Worm (Caenorhabditis elegans) whole organism, L4 larva: Measurements from ENCODE around the gene F14H12.7.

Source experiments
- D1046.2 ChIP-seq: fragments of 200-800 bp; sonication (Bioruptor generic); IDR thresholded peaks from 2 replicates; pipeline ENCODE4 v1.3.6; 2022; ENCODE audit warnings: missing genetic modification characterization, missing compliant biosample characterization
- F37D6.2 ChIP-seq: sonication (generic microtip); optimal IDR thresholded peaks from 2 replicates; lab custom pipeline; 2016; ENCODE audit warnings: mild to moderate bottlenecking, missing genetic modification characterization, missing compliant biosample characterization
- R02D3.7 ChIP-seq: fragments of 150-350 bp; sonication (generic microtip); optimal IDR thresholded peaks from 3 replicates; lab custom pipeline; 2014; ENCODE audit warnings: missing biosample characterization, missing genetic modification characterization
- Y5F2A.4 ChIP-seq: fragments of 200-800 bp; sonication (Bioruptor generic); optimal IDR thresholded peaks from 2 replicates; lab custom pipeline; 2018; ENCODE audit warnings: mild to moderate bottlenecking, missing genetic modification characterization, missing compliant biosample characterization
- ZK337.2 ChIP-seq: fragments of 200-800 bp; sonication (Bioruptor generic); IDR thresholded peaks from 2 replicates; pipeline ENCODE4 v1.3.6; 2022; ENCODE audit warnings: missing genetic modification reagents, missing genetic modification characterization, missing compliant biosample characterization
- aha-1 ChIP-seq: fragments of 150-350 bp; peaks from one replicate; lab custom pipeline; 2014; ENCODE audit warnings: missing biosample characterization, missing genetic modification characterization
- attf-4 ChIP-seq: sonication (generic microtip); optimal IDR thresholded peaks from 3 replicates; lab custom pipeline; 2017; ENCODE audit warnings: missing biosample characterization, missing genetic modification characterization
- ceh-28 ChIP-seq: fragments of 150-350 bp; optimal IDR thresholded peaks from 2 replicates; lab custom pipeline; 2014; ENCODE audit warnings: missing biosample characterization, missing genetic modification reagents, missing genetic modification characterization
- ceh-62 ChIP-seq: sonication (generic microtip); optimal IDR thresholded peaks from 2 replicates; lab custom pipeline; 2017; ENCODE audit warnings: missing biosample characterization, missing genetic modification characterization
- ceh-82 ChIP-seq: sonication (generic microtip); optimal IDR thresholded peaks from 2 replicates; lab custom pipeline; 2017; ENCODE audit warnings: missing biosample characterization, missing genetic modification characterization
- ctbp-1 ChIP-seq: fragments of 200-800 bp; sonication (Bioruptor generic); IDR thresholded peaks from 2 replicates; pipeline ENCODE4 v1.3.6; 2022; ENCODE audit warnings: missing genetic modification reagents, missing genetic modification characterization, missing compliant biosample characterization
- daf-16 ChIP-seq, 3 experiments: sonication (generic microtip); optimal IDR thresholded peaks; 2 replicates each; lab custom pipeline; 2016 to 2017; ENCODE audit warnings: missing genetic modification characterization in 3 of 3, missing genetic modification reagents in 3 of 3, mild to moderate bottlenecking in 2 of 3, missing compliant biosample characterization in 2 of 3, missing biosample characterization in 1 of 3, moderate library complexity in 1 of 3
- daf-19 ChIP-seq: fragments of 200-800 bp; sonication (Bioruptor generic); conservative IDR thresholded peaks from 2 replicates; pipeline ENCODE4 v1.3.6; 2022; ENCODE audit warnings: missing genetic modification characterization, missing compliant biosample characterization
- daf-8 ChIP-seq: fragments of 200-800 bp; sonication (Bioruptor generic); IDR thresholded peaks from 2 replicates; pipeline ENCODE4 v1.3.6; 2022; ENCODE audit warnings: missing genetic modification characterization, missing compliant biosample characterization
- dmd-6 ChIP-seq: fragments of 200-800 bp; sonication (Bioruptor generic); IDR thresholded peaks from 2 replicates; pipeline ENCODE4 v1.3.6; 2022; ENCODE audit warnings: missing genetic modification reagents, missing genetic modification characterization, missing compliant biosample characterization
- dmd-8 ChIP-seq: fragments of 200-800 bp; sonication (Bioruptor generic); IDR thresholded peaks from 2 replicates; pipeline ENCODE4 v1.3.6; 2022; ENCODE audit warnings: missing genetic modification characterization, missing compliant biosample characterization
- egl-27 ChIP-seq: sonication (generic microtip); optimal IDR thresholded peaks from 3 replicates; lab custom pipeline; 2017; ENCODE audit warnings: missing biosample characterization, missing genetic modification reagents, missing genetic modification characterization
- fos-1 ChIP-seq: fragments of 150-350 bp; optimal IDR thresholded peaks from 2 replicates; lab custom pipeline; 2014; ENCODE audit warnings: missing biosample characterization, missing genetic modification characterization
- hif-1 ChIP-seq, 2 experiments: sonication (generic microtip); optimal IDR thresholded peaks; 2 replicates each; lab custom pipeline; 2016 to 2017; ENCODE audit warnings: missing compliant biosample characterization in 2 of 2, missing genetic modification characterization in 2 of 2, missing genetic modification reagents in 2 of 2, missing genotype in 2 of 2, mild to moderate bottlenecking in 1 of 2
- jun-1 ChIP-seq: fragments of 150-350 bp; optimal IDR thresholded peaks from 2 replicates; lab custom pipeline; 2014; ENCODE audit warnings: missing biosample characterization, missing genetic modification reagents, missing genetic modification characterization
- lim-7 ChIP-seq: fragments of 200-800 bp; sonication (Bioruptor generic); IDR thresholded peaks from 2 replicates; pipeline ENCODE4 v1.3.6; 2022; ENCODE audit warnings: missing genetic modification characterization, missing compliant biosample characterization
- lin-1 ChIP-seq: fragments of 200-800 bp; sonication (Bioruptor generic); IDR thresholded peaks from 2 replicates; pipeline ENCODE4 v1.3.6; 2022; ENCODE audit warnings: missing genetic modification reagents, missing genetic modification characterization, missing compliant biosample characterization
- lin-13 ChIP-seq: fragments of 150-350 bp; optimal IDR thresholded peaks from 2 replicates; lab custom pipeline; 2014; ENCODE audit warnings: missing biosample characterization, missing genetic modification reagents, missing genetic modification characterization
- lin-39 ChIP-seq: fragments of 150-350 bp; optimal IDR thresholded peaks from 2 replicates; lab custom pipeline; 2014; ENCODE audit warnings: missing biosample characterization, missing genetic modification reagents, missing genetic modification characterization
- lir-3 ChIP-seq: sonication (generic microtip); optimal IDR thresholded peaks from 2 replicates; lab custom pipeline; 2016; ENCODE audit warnings: mild to moderate bottlenecking, missing genetic modification characterization, missing compliant biosample characterization
- lsy-2 ChIP-seq, 2 experiments: fragments of 150-350 bp in 1 of 2; sonication (generic microtip) in 1 of 2; optimal IDR thresholded peaks; 2 replicates each; lab custom pipeline; 2014 to 2017; ENCODE audit warnings: missing biosample characterization in 2 of 2, missing genetic modification characterization in 2 of 2
- madf-9 ChIP-seq: fragments of 200-800 bp; sonication (Bioruptor generic); conservative IDR thresholded peaks from 2 replicates; pipeline ENCODE4 v1.3.6; 2022; ENCODE audit warnings: missing genetic modification reagents, missing genetic modification characterization, missing compliant biosample characterization
- mes-2 ChIP-seq: sonication (generic microtip); optimal IDR thresholded peaks from 2 replicates; lab custom pipeline; 2016; ENCODE audit warnings: missing genotype, mild to moderate bottlenecking, missing genetic modification characterization, missing compliant biosample characterization; ENCODE audit not compliant: poor library complexity, severe bottlenecking
- nhr-102 ChIP-seq: sonication (generic microtip); optimal IDR thresholded peaks from 2 replicates; lab custom pipeline; 2016; ENCODE audit warnings: mild to moderate bottlenecking, missing genetic modification characterization, moderate library complexity, missing compliant biosample characterization
- nhr-11 ChIP-seq: fragments of 150-350 bp; optimal IDR thresholded peaks from 2 replicates; lab custom pipeline; 2014; ENCODE audit warnings: missing biosample characterization, missing genetic modification characterization
- nhr-237 ChIP-seq: sonication (generic microtip); optimal IDR thresholded peaks from 2 replicates; lab custom pipeline; 2017; ENCODE audit warnings: missing biosample characterization, missing genetic modification characterization
- nhr-25 ChIP-seq: sonication (generic microtip); optimal IDR thresholded peaks from 2 replicates; lab custom pipeline; 2017; ENCODE audit warnings: missing genetic modification characterization, mild to moderate bottlenecking, missing compliant biosample characterization, antibody characterized with exemption, moderate library complexity, borderline replicate concordance; ENCODE audit not compliant: insufficient read depth
- nhr-48 ChIP-seq: sonication (generic microtip); optimal IDR thresholded peaks from 2 replicates; lab custom pipeline; 2016; ENCODE audit warnings: mild to moderate bottlenecking, missing genetic modification characterization, missing compliant biosample characterization
- nhr-6 ChIP-seq: fragments of 150-350 bp; optimal IDR thresholded peaks from 2 replicates; lab custom pipeline; 2014; ENCODE audit warnings: missing biosample characterization, missing genetic modification characterization
- pqm-1 ChIP-seq: sonication (generic microtip); optimal IDR thresholded peaks from 2 replicates; lab custom pipeline; 2017; ENCODE audit warnings: missing biosample characterization, missing genetic modification characterization
- set-16 ChIP-seq: fragments of 200-800 bp; sonication (Bioruptor generic); IDR thresholded peaks from 2 replicates; pipeline ENCODE4 v1.3.6; 2022; ENCODE audit warnings: missing genetic modification reagents, missing genetic modification characterization, missing compliant biosample characterization
- snpc-1.2 ChIP-seq: fragments of 200-800 bp; sonication (Bioruptor generic); IDR thresholded peaks from 2 replicates; pipeline ENCODE4 v1.3.6; 2022; ENCODE audit warnings: missing genetic modification reagents, missing genetic modification characterization, missing compliant biosample characterization
- spr-1 ChIP-seq: sonication (generic microtip); optimal IDR thresholded peaks from 2 replicates; lab custom pipeline; 2016; ENCODE audit warnings: mild to moderate bottlenecking, missing genetic modification characterization, missing compliant biosample characterization
- unc-130 ChIP-seq: sonication (generic microtip); optimal IDR thresholded peaks from 2 replicates; lab custom pipeline; 2016; ENCODE audit warnings: missing genetic modification reagents, missing genetic modification characterization, missing compliant biosample characterization
- unc-39 ChIP-seq: sonication (generic microtip); optimal IDR thresholded peaks from 2 replicates; lab custom pipeline; 2017; ENCODE audit warnings: missing biosample characterization, missing genetic modification characterization
- unc-62 ChIP-seq, 3 experiments: fragments of 150-350 bp in 1 of 3; sonication (generic microtip); optimal IDR thresholded peaks in 2 of 3; peaks in 1 of 3; 1 replicate in 1 of 3; 2 replicates in 2 of 3; lab custom pipeline; 2014 to 2017; ENCODE audit warnings: missing biosample characterization in 3 of 3, missing genetic modification characterization in 3 of 3, missing genetic modification reagents in 3 of 3, missing genotype in 1 of 3
- zag-1 ChIP-seq: fragments of 150-350 bp; optimal IDR thresholded peaks from 2 replicates; lab custom pipeline; 2014; ENCODE audit warnings: missing biosample characterization, missing genetic modification characterization
- ztf-7 ChIP-seq: fragments of 150-350 bp; optimal IDR thresholded peaks from 2 replicates; lab custom pipeline; 2014; ENCODE audit warnings: missing biosample characterization, missing genetic modification characterization

The F14H12.7 gene

ce11 chrX:4376801-4377200 is 14.4 kb upstream of the F14H12.7 start, which contains the start of gene R160.2:
Gene R160.2, minus strand, starts transcription at chrX:4376901.
- TF ChIP-seq R02D3.7 (no peak), ZK337.2 (GFP tag; lab: Robert Waterston, UW) (no peak), spr-1 (tag; lab: Kevin White, UChicago) (no peak), lir-3 (tag; lab: Kevin White, UChicago) (no peak), lin-39 (tag; lab: Kevin White, UChicago) (no peak), nhr-25 (no peak), dmd-6 (GFP tag; lab: Robert Waterston, UW) (no peak), zag-1 (tag; lab: Kevin White, UChicago) (no peak), hif-1 (tag; optimal IDR thresholded peaks at IDR 0.05; lab: Kevin White, UChicago) (no peak)

- no peak for TF ChIP-seq D1046.2 (GFP tag; lab: Robert Waterston, UW)
- no peak for TF ChIP-seq daf-8
- TF ChIP-seq nhr-237: no peak
- no peak for TF ChIP-seq nhr-25
- TF ChIP-seq set-16 (GFP tag; lab: Robert Waterston, UW): no peak
- no peak for TF ChIP-seq egl-27 (tag; lab: Kevin White, UChicago)
- no peak for TF ChIP-seq lin-13 (GFP tag; lab: Kevin White, UChicago)
- no peak for TF ChIP-seq lim-7
- TF ChIP-seq ctbp-1 (GFP tag; lab: Robert Waterston, UW): no peak
- no peak for TF ChIP-seq zag-1 (tag; lab: Kevin White, UChicago)
- no peak for TF ChIP-seq nhr-102 (tag; lab: Kevin White, UChicago)
- TF ChIP-seq dmd-8 (GFP tag; lab: Robert Waterston, UW): no peak
- TF ChIP-seq, all 104 proteins: peak for 0
These were observed 10.7 kb upstream of the F14H12.7 start, which contains the start of gene R160.6 for ce11 chrX:4373123-4373522. Gene R160.6, minus strand, starts transcription at chrX:4373223.

DNA sequence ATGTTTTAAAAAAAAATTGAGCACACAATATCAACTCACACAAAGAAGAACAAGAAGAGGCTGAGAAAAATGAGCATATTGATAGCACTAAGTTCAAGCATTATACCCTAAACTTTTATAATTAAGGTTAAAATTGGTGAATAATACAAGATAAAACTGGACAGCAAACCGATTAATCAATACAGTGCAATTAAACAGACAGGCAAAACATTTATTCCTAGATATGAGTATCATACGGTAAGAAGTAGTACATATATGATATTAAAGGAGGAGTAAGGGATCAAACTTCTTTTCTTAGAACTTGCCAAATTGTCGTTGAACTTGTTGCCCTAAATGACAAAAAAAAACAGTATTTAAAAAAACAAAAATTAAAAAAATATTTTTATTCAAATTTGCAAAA is 9.6 kb upstream of the F14H12.7 start, which contains the start of gene R160.14:
TSS of gene R160.14 (minus strand) at position 101 of the 400 bp plus-strand sequence.
- TF ChIP-seq fos-1 (tag; lab: Kevin White, UChicago): no peak
- TF ChIP-seq unc-62 (GFP tag; optimal IDR thresholded peaks at IDR 0.05 in 1 of 2; lab: Kevin White, UChicago): peak in 1 of 2 experiments; percentile 48
- no peak for TF ChIP-seq unc-62 (tag; optimal IDR thresholded peaks at IDR 0.05; lab: Kevin White, UChicago)
- no peak for TF ChIP-seq lin-1 (GFP tag; lab: Robert Waterston, UW)
- TF ChIP-seq, all 104 proteins: peak for 1

ce11 chrX:4371413-4371812 is 9.0 kb upstream of the F14H12.7 start, which contains the start of gene R160.13:
Gene R160.13, minus strand, starts transcription at chrX:4371513.
- TF ChIP-seq D1046.2 (GFP tag; lab: Robert Waterston, UW) (no peak), madf-9 (GFP tag; lab: Robert Waterston, UW) (no peak)

DNA sequence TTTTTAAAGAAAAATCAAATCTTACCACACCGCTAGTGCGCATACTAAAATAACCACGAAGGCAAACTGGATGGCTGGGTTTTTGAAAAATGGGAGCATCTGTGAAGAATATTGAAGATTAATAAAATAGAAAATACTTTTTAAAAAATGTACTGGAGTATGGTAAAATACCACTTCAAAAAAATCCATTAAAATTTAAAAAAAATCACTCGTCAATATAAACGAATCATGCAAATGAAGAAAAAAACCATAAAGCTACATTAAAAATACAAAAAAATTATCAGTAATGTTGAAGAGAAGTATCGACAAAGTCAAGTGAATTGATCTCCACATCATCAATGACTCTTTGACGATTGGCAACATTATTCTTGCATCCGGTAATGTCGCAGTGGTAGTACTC is 8.3 kb upstream of the F14H12.7 start, which contains the start of gene R160.5:
TSS of gene R160.5 (minus strand) at position 101 of the 400 bp plus-strand sequence.
- TF ChIP-seq F37D6.2 (tag; lab: Kevin White, UChicago): no peak
- no peak for TF ChIP-seq ceh-28 (tag; lab: Kevin White, UChicago)
- TF ChIP-seq daf-8: no peak
- TF ChIP-seq nhr-48: no peak
- TF ChIP-seq snpc-1.2 (GFP tag; lab: Robert Waterston, UW): no peak
- TF ChIP-seq pqm-1: no peak
- TF ChIP-seq Y5F2A.4 (GFP tag; lab: Kevin White, UChicago): no peak
- no peak for TF ChIP-seq ztf-7
- TF ChIP-seq nhr-6 (tag; lab: Kevin White, UChicago): no peak

DNA sequence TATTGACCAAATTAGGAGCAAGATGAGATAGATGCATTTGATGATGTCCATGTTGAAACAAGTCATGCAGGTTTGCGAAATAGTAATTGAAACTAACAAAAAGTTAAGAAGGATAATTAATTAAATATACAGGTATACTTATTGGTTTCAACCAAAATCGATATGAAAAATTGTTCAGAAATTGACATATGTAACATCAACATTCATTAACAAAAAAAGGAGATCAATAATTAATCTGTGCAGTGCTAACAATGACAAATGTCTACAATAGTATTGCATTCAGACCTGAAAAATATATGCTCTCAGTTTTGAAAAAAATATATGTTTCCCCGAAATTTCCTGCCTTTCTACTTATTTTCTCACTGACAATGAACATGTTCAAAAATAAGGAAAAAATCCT is 6.4 kb upstream of the F14H12.7 start, which contains the start of gene R160.4:
TSS of gene R160.4 (minus strand) at position 101 of the 400 bp plus-strand sequence.
- TF ChIP-seq nhr-11 (no peak), unc-39 (no peak), lin-13 (GFP tag; lab: Kevin White, UChicago) (no peak), aha-1 (tag; lab: Kevin White, UChicago) (no peak), ceh-62 (tag; lab: Kevin White, UChicago) (no peak), attf-4 (no peak), unc-130 (no peak), daf-19 (no peak), lsy-2 (tag; optimal IDR thresholded peaks at IDR 0.05; lab: Kevin White, UChicago) (no peak), D1046.2 (GFP tag; lab: Robert Waterston, UW) (no peak), mes-2 (tag; lab: Kevin White, UChicago) (no peak), daf-16 (GFP tag; optimal IDR thresholded peaks at IDR 0.05; lab: Kevin White, UChicago) (no peak), daf-16 (tag; optimal IDR thresholded peaks at IDR 0.05; lab: Kevin White, UChicago) (no peak), jun-1 (tag; lab: Kevin White, UChicago) (no peak), fos-1 (tag; lab: Kevin White, UChicago) (no peak), ceh-82 (no peak)
